Fruit fly (Drosophila melanogaster) whole organism, prepupa: ENCODE data around the gene CG18666.

Experiments used
- Blimp-1 ChIP-seq: fragments of 200-800 bp; sonication (Bioruptor generic); optimal IDR thresholded peaks from 3 replicates; lab custom pipeline; 2017; ENCODE audit warnings: missing biosample characterization, missing genetic modification characterization, mild to moderate bottlenecking, moderate library complexity, missing genetic modification reagents
- CG10631 ChIP-seq: fragments of 200-800 bp; sonication (Bioruptor generic); optimal IDR thresholded peaks from 2 replicates; lab custom pipeline; 2016; ENCODE audit warnings: missing biosample characterization, missing genetic modification characterization
- CG10669 ChIP-seq: fragments of 200-800 bp; sonication (Bioruptor generic); optimal IDR thresholded peaks from 3 replicates; lab custom pipeline; 2018; ENCODE audit warnings: missing biosample characterization, mild to moderate bottlenecking, missing genetic modification characterization, moderate library complexity
- CG11294 ChIP-seq: fragments of 200-800 bp; sonication (Bioruptor generic); IDR thresholded peaks from 2 replicates; pipeline ENCODE4 v1.3.6; 2022; ENCODE audit warnings: missing biosample characterization, missing genetic modification characterization
- CG11902 ChIP-seq: fragments of 200-800 bp; sonication (Bioruptor generic); optimal IDR thresholded peaks from 3 replicates; lab custom pipeline; 2016; ENCODE audit warnings: missing biosample characterization, missing genetic modification characterization
- CG15336 ChIP-seq: fragments of 200-800 bp; sonication (Bioruptor generic); IDR thresholded peaks from 2 replicates; pipeline ENCODE4 v1.3.6; 2022; ENCODE audit warnings: missing biosample characterization, missing genetic modification characterization
- CG1621 ChIP-seq: fragments of 200-800 bp; sonication (Bioruptor generic); optimal IDR thresholded peaks from 3 replicates; lab custom pipeline; 2018; ENCODE audit warnings: missing biosample characterization, mild to moderate bottlenecking, missing genetic modification characterization
- CG16779 ChIP-seq: fragments of 200-800 bp; sonication (Bioruptor generic); optimal IDR thresholded peaks from 3 replicates; lab custom pipeline; 2017; ENCODE audit warnings: missing biosample characterization, mild to moderate bottlenecking, missing genetic modification characterization
- CG3032 ChIP-seq: fragments of 200-800 bp; optimal IDR thresholded peaks from 2 replicates; lab custom pipeline; 2019; ENCODE audit warnings: missing biosample characterization, mild to moderate bottlenecking, missing genetic modification characterization, moderate library complexity
- CG32006 ChIP-seq: fragments of 200-800 bp; sonication (Bioruptor generic); optimal IDR thresholded peaks from 3 replicates; lab custom pipeline; 2017; ENCODE audit warnings: missing biosample characterization, mild to moderate bottlenecking, missing genetic modification characterization
- CG34406 ChIP-seq: fragments of 200-800 bp; sonication (Bioruptor generic); optimal IDR thresholded peaks from 3 replicates; lab custom pipeline; 2016; ENCODE audit warnings: missing biosample characterization, missing genetic modification characterization
- CG3919 ChIP-seq: fragments of 200-800 bp; sonication (Bioruptor generic); optimal IDR thresholded peaks from 3 replicates; lab custom pipeline; 2016; ENCODE audit warnings: missing biosample characterization, missing genetic modification characterization
- CG4318 ChIP-seq: fragments of 200-800 bp; sonication (Bioruptor generic); optimal IDR thresholded peaks from 3 replicates; lab custom pipeline; 2017; ENCODE audit warnings: missing biosample characterization, mild to moderate bottlenecking, missing genetic modification characterization
- CG6163 ChIP-seq: fragments of 200-800 bp; sonication (Bioruptor generic); IDR thresholded peaks from 3 replicates; pipeline ENCODE4 v1.3.6; 2022; ENCODE audit warnings: missing biosample characterization, missing genetic modification characterization
- CG6276 ChIP-seq: fragments of 200-800 bp; sonication (Bioruptor generic); optimal IDR thresholded peaks from 2 replicates; lab custom pipeline; 2017; ENCODE audit warnings: missing biosample characterization, mild to moderate bottlenecking, missing genetic modification characterization
- CG6808 ChIP-seq: fragments of 200-800 bp; sonication (Bioruptor generic); optimal IDR thresholded peaks from 3 replicates; lab custom pipeline; 2017; ENCODE audit warnings: missing biosample characterization, missing genetic modification characterization, mild to moderate bottlenecking, moderate library complexity, missing genetic modification reagents
- CG6854 ChIP-seq: fragments of 200-800 bp; sonication (Bioruptor generic); optimal IDR thresholded peaks from 2 replicates; lab custom pipeline; 2017; ENCODE audit warnings: missing biosample characterization, mild to moderate bottlenecking, missing genetic modification characterization
- CG7368 ChIP-seq: fragments of 200-800 bp; sonication (Bioruptor generic); optimal IDR thresholded peaks from 3 replicates; lab custom pipeline; 2016; ENCODE audit warnings: missing biosample characterization, missing genetic modification characterization
- CG8119 ChIP-seq: fragments of 200-800 bp; sonication (Bioruptor generic); IDR thresholded peaks from 3 replicates; pipeline ENCODE4 v1.3.6; 2022; ENCODE audit warnings: missing biosample characterization, missing genetic modification characterization
- CG8319 ChIP-seq: fragments of 200-800 bp; sonication (Bioruptor generic); optimal IDR thresholded peaks from 3 replicates; lab custom pipeline; 2016; ENCODE audit warnings: missing biosample characterization, missing genetic modification characterization
- CG8632 ChIP-seq: fragments of 200-800 bp; sonication (Bioruptor generic); optimal IDR thresholded peaks from 3 replicates; lab custom pipeline; 2016; ENCODE audit warnings: missing biosample characterization, missing genetic modification characterization
- CG9139 ChIP-seq: fragments of 200-800 bp; sonication (Bioruptor generic); optimal IDR thresholded peaks from 3 replicates; lab custom pipeline; 2017; ENCODE audit warnings: missing biosample characterization, mild to moderate bottlenecking, missing genetic modification characterization
- Eip75B ChIP-seq: fragments of 200-800 bp; sonication (Bioruptor generic); optimal IDR thresholded peaks from 3 replicates; lab custom pipeline; 2016; ENCODE audit warnings: missing biosample characterization, missing genetic modification characterization
- Eip78C ChIP-seq: fragments of 200-800 bp; sonication (Bioruptor generic); peaks from one replicate; lab custom pipeline; 2016; ENCODE audit warnings: missing biosample characterization, missing genetic modification characterization
- Eip93F ChIP-seq: fragments of 200-800 bp; sonication (Bioruptor generic); optimal IDR thresholded peaks from 2 replicates; lab custom pipeline; 2016; ENCODE audit warnings: missing biosample characterization, mild to moderate bottlenecking, missing genetic modification characterization
- Ets21C ChIP-seq: fragments of 200-800 bp; sonication (Bioruptor generic); optimal IDR thresholded peaks from 3 replicates; lab custom pipeline; 2016; ENCODE audit warnings: missing biosample characterization, missing genetic modification characterization
- Gug ChIP-seq: fragments of 200-800 bp; sonication (Bioruptor generic); IDR thresholded peaks from 2 replicates; pipeline ENCODE4 v1.3.6; 2022; ENCODE audit warnings: missing biosample characterization, missing genetic modification characterization
- Hr38 ChIP-seq: sonication (Bioruptor generic); optimal IDR thresholded peaks from 2 replicates; lab custom pipeline; 2016; ENCODE audit warnings: missing biosample characterization, missing genetic modification characterization
- Lpt ChIP-seq: fragments of 200-800 bp; sonication (Bioruptor generic); optimal IDR thresholded peaks from 3 replicates; lab custom pipeline; 2016; ENCODE audit warnings: missing biosample characterization, missing genetic modification characterization
- Met ChIP-seq: fragments of 200-800 bp; sonication (Bioruptor generic); optimal IDR thresholded peaks from 3 replicates; lab custom pipeline; 2016; ENCODE audit warnings: missing biosample characterization, missing genetic modification characterization
- OdsH ChIP-seq: fragments of 200-800 bp; sonication (Bioruptor generic); optimal IDR thresholded peaks from 3 replicates; lab custom pipeline; 2016; ENCODE audit warnings: missing biosample characterization, missing genetic modification characterization
- Smox ChIP-seq: fragments of 200-800 bp; sonication (Bioruptor generic); optimal IDR thresholded peaks from 3 replicates; lab custom pipeline; 2016; ENCODE audit warnings: missing biosample characterization, missing genetic modification characterization
- Sox102F ChIP-seq: fragments of 200-800 bp; sonication (Bioruptor generic); optimal IDR thresholded peaks from 2 replicates; lab custom pipeline; 2016; ENCODE audit warnings: missing biosample characterization, mild to moderate bottlenecking, missing genetic modification characterization
- Sox14 ChIP-seq: fragments of 200-800 bp; sonication (Bioruptor generic); optimal IDR thresholded peaks from 3 replicates; lab custom pipeline; 2016; ENCODE audit warnings: missing biosample characterization, missing genetic modification characterization
- Sox15 ChIP-seq: fragments of 200-800 bp; sonication (Bioruptor generic); optimal IDR thresholded peaks from 3 replicates; lab custom pipeline; 2016; ENCODE audit warnings: missing biosample characterization, missing genetic modification characterization
- achi ChIP-seq: fragments of 200-800 bp; sonication (Bioruptor generic); optimal IDR thresholded peaks from 3 replicates; lab custom pipeline; 2016; ENCODE audit warnings: missing biosample characterization, missing genetic modification characterization
- acj6 ChIP-seq: fragments of 200-800 bp; sonication (Bioruptor generic); optimal IDR thresholded peaks from 3 replicates; lab custom pipeline; 2016; ENCODE audit warnings: missing biosample characterization, missing genetic modification characterization
- cyc ChIP-seq: fragments of 200-800 bp; sonication (Bioruptor generic); optimal IDR thresholded peaks from 3 replicates; lab custom pipeline; 2016; ENCODE audit warnings: missing biosample characterization, missing genetic modification characterization
- dac ChIP-seq: fragments of 200-800 bp; sonication (Bioruptor generic); optimal IDR thresholded peaks from 2 replicates; lab custom pipeline; 2017; ENCODE audit warnings: missing biosample characterization, mild to moderate bottlenecking, missing genetic modification characterization
- dsx ChIP-seq: fragments of 200-800 bp; optimal IDR thresholded peaks from 3 replicates; lab custom pipeline; 2019; ENCODE audit warnings: missing biosample characterization, mild to moderate bottlenecking, missing genetic modification characterization, moderate library complexity; ENCODE audit not compliant: poor library complexity, severe bottlenecking
- eg ChIP-seq: fragments of 200-800 bp; sonication (Bioruptor generic); IDR thresholded peaks from 3 replicates; pipeline ENCODE4 v1.3.6; 2022; ENCODE audit warnings: missing biosample characterization, missing genetic modification characterization
- esn ChIP-seq: fragments of 200-800 bp; sonication (Bioruptor generic); optimal IDR thresholded peaks from 2 replicates; lab custom pipeline; 2016; ENCODE audit warnings: missing biosample characterization, mild to moderate bottlenecking, missing genetic modification characterization, moderate library complexity
- fd59A ChIP-seq: fragments of 200-800 bp; sonication (Bioruptor generic); optimal IDR thresholded peaks from 2 replicates; lab custom pipeline; 2017; ENCODE audit warnings: missing biosample characterization, mild to moderate bottlenecking, missing genetic modification characterization, missing genetic modification reagents
- fkh ChIP-seq: fragments of 200-800 bp; sonication (Bioruptor generic); optimal IDR thresholded peaks from 3 replicates; lab custom pipeline; 2017; ENCODE audit warnings: missing biosample characterization, mild to moderate bottlenecking, missing genetic modification characterization, moderate library complexity
- net ChIP-seq: fragments of 200-800 bp; sonication (Bioruptor generic); optimal IDR thresholded peaks from 3 replicates; lab custom pipeline; 2016; ENCODE audit warnings: missing biosample characterization, missing genetic modification characterization
- salr ChIP-seq, 2 experiments: fragments of 200-800 bp; sonication (Bioruptor generic); optimal IDR thresholded peaks; 3 replicates each; lab custom pipeline; 2016 to 2018; ENCODE audit warnings: missing biosample characterization in 2 of 2, missing genetic modification characterization in 2 of 2, mild to moderate bottlenecking in 1 of 2
- spab ChIP-seq: fragments of 200-800 bp; sonication (Bioruptor generic); optimal IDR thresholded peaks from 2 replicates; lab custom pipeline; 2017; ENCODE audit warnings: missing biosample characterization, mild to moderate bottlenecking, missing genetic modification characterization, missing genetic modification reagents
- ss ChIP-seq, 2 experiments: fragments of 200-800 bp; sonication (Bioruptor generic); optimal IDR thresholded peaks; 2 replicates in 1 of 2; 3 replicates in 1 of 2; lab custom pipeline; 2017 to 2018; ENCODE audit warnings: mild to moderate bottlenecking in 2 of 2, missing biosample characterization in 2 of 2, missing genetic modification characterization in 2 of 2, moderate library complexity in 1 of 2
- topi ChIP-seq: fragments of 200-800 bp; sonication (Bioruptor generic); optimal IDR thresholded peaks from 3 replicates; lab custom pipeline; 2016; ENCODE audit warnings: missing biosample characterization, missing genetic modification characterization
- vri ChIP-seq: fragments of 200-800 bp; sonication (Bioruptor generic); optimal IDR thresholded peaks from 3 replicates; lab custom pipeline; 2016; ENCODE audit warnings: missing biosample characterization, mild to moderate bottlenecking, missing genetic modification characterization

CG18666 gene

dm6 chr2L:11065106-11065878 lies 30.7 kb downstream of the CG18666 start:
- TF ChIP-seq CG9139 (GFP tag; lab: Kevin White, UChicago) (no peak), CG15336 (GFP tag; lab: Robert Waterston, UW) (peak; percentile 77), CG6854 (GFP tag; lab: Kevin White, UChicago) (no peak), achi (GFP tag; lab: Kevin White, UChicago) (peak; percentile 60), spab (GFP tag; lab: Kevin White, UChicago) (peak; percentile 20), CG6276 (GFP tag; lab: Kevin White, UChicago) (peak; percentile 33), CG6163 (GFP tag; lab: Robert Waterston, UW) (peak; percentile 57; the same call in 1 of the 3 replicates), fd59A (peak; percentile 15), Sox14 (GFP tag; lab: Kevin White, UChicago) (peak; percentile 47), fkh (GFP tag; lab: Kevin White, UChicago) (peak; percentile 4), Eip93F (GFP tag; lab: Kevin White, UChicago) (peak; percentile 53), CG34406 (peak; percentile 75), Ets21C (GFP tag; lab: Kevin White, UChicago) (peak; percentile 44), dac (GFP tag; lab: Kevin White, UChicago) (no peak), vri (GFP tag; lab: Kevin White, UChicago) (peak; percentile 33), CG11294 (peak; percentile 67), CG1621 (tag; lab: Kevin White, UChicago) (no peak), Eip78C (peak; percentile 78), Blimp-1 (GFP tag; lab: Kevin White, UChicago) (peak; percentile 51), CG16779 (tag; lab: Kevin White, UChicago) (peak; percentile 35), CG10631 (GFP tag; lab: Kevin White, UChicago) (peak; percentile 66), Smox (GFP tag; lab: Kevin White, UChicago) (peak; percentile 79), salr (GFP tag; optimal IDR thresholded peaks at IDR 0.05; lab: Kevin White, UChicago) (no peak), OdsH (GFP tag; lab: Kevin White, UChicago) (peak; percentile 80), CG7368 (peak; percentile 60), eg (GFP tag; lab: Robert Waterston, UW) (peak; percentile 72), CG10669 (GFP tag; lab: Kevin White, UChicago) (peak; percentile 43), Sox102F (GFP tag; lab: Kevin White, UChicago) (peak; percentile 77), topi (peak; percentile 78), CG8632 (GFP tag; lab: Kevin White, UChicago) (peak; percentile 65), dsx (peak; percentile 19), CG3032 (tag; lab: Kevin White, UChicago) (peak; percentile 60), Lpt (GFP tag; lab: Kevin White, UChicago) (no peak), Sox15 (peak; percentile 48), Gug (GFP tag; lab: Robert Waterston, UW) (peak; percentile 63), Met (GFP tag; lab: Kevin White, UChicago) (peak; percentile 77), CG8119 (peak; percentile 75), acj6 (peak; percentile 67), CG6808 (GFP tag; lab: Kevin White, UChicago) (peak; percentile 53), CG3919 (peak; percentile 61), net (GFP tag; lab: Kevin White, UChicago) (peak; percentile 60), Hr38 (GFP tag; lab: Kevin White, UChicago) (no peak), Eip75B (GFP tag; lab: Kevin White, UChicago) (peak; percentile 60), cyc (GFP tag; lab: Kevin White, UChicago) (peak; percentile 58), CG4318 (peak; percentile 50), ss (GFP tag; optimal IDR thresholded peaks at IDR 0.05; lab: Kevin White, UChicago) (peak in 1 of 2 experiments; percentile 46), CG32006 (GFP tag; lab: Kevin White, UChicago) (peak; percentile 65), CG11902 (GFP tag; lab: Kevin White, UChicago) (peak; percentile 53), CG8319 (GFP tag; lab: Kevin White, UChicago) (peak; percentile 60), esn (peak; percentile 85)
